Worm (Caenorhabditis elegans) whole organism, mixed stage, embryonic: Measurements from ENCODE around the gene ZK867.2.

Experiments
- M03D4.4 ChIP-seq: sonication (generic microtip); optimal IDR thresholded peaks from 2 replicates; lab custom pipeline; 2017; ENCODE audit warnings: mild to moderate bottlenecking, missing genetic modification characterization, missing compliant biosample characterization
- bed-3 ChIP-seq: fragments of 200-800 bp; sonication (Bioruptor generic); optimal IDR thresholded peaks from 3 replicates; lab custom pipeline; 2018; ENCODE audit warnings: mild to moderate bottlenecking, missing genetic modification characterization, moderate library complexity, missing compliant biosample characterization
- blmp-1 ChIP-seq: fragments of 150-350 bp; optimal IDR thresholded peaks from 2 replicates; lab custom pipeline; 2014; ENCODE audit warnings: missing biosample characterization, missing genetic modification characterization
- ceh-39 ChIP-seq: fragments of 150-350 bp; optimal IDR thresholded peaks from 2 replicates; lab custom pipeline; 2014; ENCODE audit warnings: missing biosample characterization, missing genetic modification characterization
- ceh-43 ChIP-seq: fragments of 200-800 bp; sonication (Bioruptor generic); optimal IDR thresholded peaks from 2 replicates; lab custom pipeline; 2018; ENCODE audit warnings: mild to moderate bottlenecking, missing genetic modification characterization, moderate library complexity, missing compliant biosample characterization
- ceh-83 ChIP-seq: fragments of 200-800 bp; sonication (Bioruptor generic); optimal IDR thresholded peaks from 2 replicates; lab custom pipeline; 2018; ENCODE audit warnings: mild to moderate bottlenecking, missing genetic modification characterization, missing compliant biosample characterization
- ces-1 ChIP-seq: fragments of 150-350 bp; optimal IDR thresholded peaks from 2 replicates; lab custom pipeline; 2014; ENCODE audit warnings: missing biosample characterization, missing genetic modification reagents, missing genetic modification characterization
- cnd-1 ChIP-seq: fragments of 200-800 bp; sonication (Bioruptor generic); optimal IDR thresholded peaks from 2 replicates; lab custom pipeline; 2018; ENCODE audit warnings: mild to moderate bottlenecking, missing genetic modification characterization, missing compliant biosample characterization
- drap-1 ChIP-seq: fragments of 200-800 bp; sonication (Bioruptor generic); optimal IDR thresholded peaks from 3 replicates; lab custom pipeline; 2018; ENCODE audit warnings: mild to moderate bottlenecking, missing genetic modification characterization, missing compliant biosample characterization
- elt-3 ChIP-seq: fragments of 150-350 bp; optimal IDR thresholded peaks from 2 replicates; lab custom pipeline; 2014; ENCODE audit warnings: missing biosample characterization, missing genetic modification characterization
- flh-1 ChIP-seq: fragments of 200-800 bp; sonication (Bioruptor generic); optimal IDR thresholded peaks from 2 replicates; lab custom pipeline; 2018; ENCODE audit warnings: mild to moderate bottlenecking, missing genetic modification characterization, moderate library complexity, missing compliant biosample characterization
- ham-2 ChIP-seq: fragments of 200-800 bp; sonication (Bioruptor generic); optimal IDR thresholded peaks from 2 replicates; lab custom pipeline; 2018; ENCODE audit warnings: mild to moderate bottlenecking, missing genetic modification characterization, missing compliant biosample characterization
- hlh-1 ChIP-seq: fragments of 150-350 bp; optimal IDR thresholded peaks from 2 replicates; lab custom pipeline; 2014; ENCODE audit warnings: missing biosample characterization, missing genetic modification reagents, missing genetic modification characterization
- lin-13 ChIP-seq: fragments of 150-350 bp; optimal IDR thresholded peaks from 2 replicates; lab custom pipeline; 2014; ENCODE audit warnings: missing biosample characterization, missing genetic modification characterization
- lin-32 ChIP-seq: fragments of 200-800 bp; sonication (Bioruptor generic); optimal IDR thresholded peaks from 2 replicates; lab custom pipeline; 2018; ENCODE audit warnings: mild to moderate bottlenecking, missing genetic modification characterization, missing compliant biosample characterization
- lsy-2 ChIP-seq: fragments of 150-350 bp; optimal IDR thresholded peaks from 2 replicates; lab custom pipeline; 2014; ENCODE audit warnings: missing biosample characterization, missing genetic modification characterization
- mab-5 ChIP-seq: fragments of 150-350 bp; optimal IDR thresholded peaks from 2 replicates; lab custom pipeline; 2014; ENCODE audit warnings: missing biosample characterization, missing genetic modification characterization
- mep-1 ChIP-seq: fragments of 150-350 bp; optimal IDR thresholded peaks from 2 replicates; lab custom pipeline; 2017; ENCODE audit warnings: missing biosample characterization, missing genetic modification reagents, missing genetic modification characterization, inconsistent platforms
- nhr-12 ChIP-seq: fragments of 150-350 bp; optimal IDR thresholded peaks from 2 replicates; lab custom pipeline; 2014; ENCODE audit warnings: missing biosample characterization, missing genetic modification characterization
- nhr-237 ChIP-seq: fragments of 150-350 bp; optimal IDR thresholded peaks from 2 replicates; lab custom pipeline; 2014; ENCODE audit warnings: missing biosample characterization, missing genetic modification characterization
- nhr-28 ChIP-seq: fragments of 150-350 bp; optimal IDR thresholded peaks from 2 replicates; lab custom pipeline; 2014; ENCODE audit warnings: missing biosample characterization, missing genetic modification characterization
- sem-2 ChIP-seq: fragments of 200-800 bp; sonication (Bioruptor generic); optimal IDR thresholded peaks from 2 replicates; lab custom pipeline; 2018; ENCODE audit warnings: mild to moderate bottlenecking, missing genetic modification characterization, missing compliant biosample characterization
- snpc-4 ChIP-seq: fragments of 150-350 bp; optimal IDR thresholded peaks from 2 replicates; lab custom pipeline; 2014; ENCODE audit warnings: missing biosample characterization, missing genetic modification characterization
- sptf-1 ChIP-seq: sonication (generic microtip); optimal IDR thresholded peaks from 2 replicates; lab custom pipeline; 2017; ENCODE audit warnings: mild to moderate bottlenecking, missing genetic modification characterization, moderate library complexity, missing compliant biosample characterization
- tbx-8 ChIP-seq: fragments of 200-800 bp; sonication (Bioruptor generic); optimal IDR thresholded peaks from 2 replicates; lab custom pipeline; 2018; ENCODE audit warnings: mild to moderate bottlenecking, missing genetic modification characterization, moderate library complexity, missing compliant biosample characterization
- unc-120 ChIP-seq: sonication (generic microtip); optimal IDR thresholded peaks from 2 replicates; lab custom pipeline; 2017; ENCODE audit warnings: missing genetic modification characterization, missing compliant biosample characterization; ENCODE audit not compliant: poor library complexity, severe bottlenecking
- unc-39 ChIP-seq: fragments of 150-350 bp; optimal IDR thresholded peaks from 2 replicates; lab custom pipeline; 2014; ENCODE audit warnings: missing biosample characterization, missing genetic modification characterization
- unc-62 ChIP-seq: fragments of 150-350 bp; optimal IDR thresholded peaks from 2 replicates; lab custom pipeline; 2014; ENCODE audit warnings: missing biosample characterization, missing genetic modification reagents, missing genetic modification characterization
- zip-8 ChIP-seq: fragments of 150-350 bp; optimal IDR thresholded peaks from 2 replicates; lab custom pipeline; 2014; ENCODE audit warnings: missing biosample characterization, missing genetic modification characterization
- ztf-11 ChIP-seq: fragments of 150-350 bp; optimal IDR thresholded peaks from 2 replicates; lab custom pipeline; 2014; ENCODE audit warnings: missing biosample characterization, missing genetic modification characterization

ZK867.2 gene

DNA sequence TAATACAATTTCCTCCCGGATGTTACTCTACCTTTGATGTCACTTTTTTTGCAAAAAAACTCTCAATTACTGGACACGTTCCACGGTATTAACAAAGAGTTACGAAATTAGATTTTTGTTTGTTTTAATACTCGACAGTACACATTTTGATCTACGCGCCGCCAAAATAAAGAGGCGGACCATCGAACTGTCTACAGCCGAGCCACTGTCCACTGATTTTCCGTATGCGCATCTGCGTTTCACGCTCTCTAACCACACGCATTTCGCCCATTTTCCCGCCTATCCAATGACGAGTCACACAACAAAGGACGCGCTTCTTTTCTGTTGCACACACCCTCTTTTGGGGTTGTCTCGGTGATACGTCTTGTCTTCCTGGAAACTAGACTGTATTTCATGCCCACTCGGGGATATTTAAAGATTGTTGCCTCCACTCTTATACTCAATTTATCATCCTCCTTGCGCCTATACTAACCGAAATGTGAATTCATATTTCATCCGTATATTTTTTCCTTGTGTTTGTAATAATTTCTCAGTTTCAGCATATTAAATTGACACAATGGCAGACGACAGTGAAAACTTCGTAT, 6.6 kb upstream of the ZK867.2 start, which contains the start of gene C55B6.1:
Gene C55B6.1 (plus strand): TSS at position 534 of the 584 bp plus-strand sequence.
- TF ChIP-seq flh-1 (no peak), ceh-83 (GFP tag; lab: Kevin White, UChicago) (no peak), unc-62 (GFP tag; lab: Kevin White, UChicago) (no peak), snpc-4 (tag; lab: Kevin White, UChicago) (no peak), ztf-11 (tag; lab: Kevin White, UChicago) (no peak), nhr-28 (tag; lab: Kevin White, UChicago) (no peak), lsy-2 (tag; lab: Kevin White, UChicago) (no peak), hlh-1 (tag; lab: Kevin White, UChicago) (no peak), drap-1 (no peak), ces-1 (GFP tag; lab: Kevin White, UChicago) (no peak), elt-3 (tag; lab: Kevin White, UChicago) (no peak), M03D4.4 (tag; lab: Kevin White, UChicago) (no peak), sptf-1 (no peak), ceh-39 (tag; lab: Kevin White, UChicago) (no peak), mab-5 (tag; lab: Kevin White, UChicago) (no peak)

DNA sequence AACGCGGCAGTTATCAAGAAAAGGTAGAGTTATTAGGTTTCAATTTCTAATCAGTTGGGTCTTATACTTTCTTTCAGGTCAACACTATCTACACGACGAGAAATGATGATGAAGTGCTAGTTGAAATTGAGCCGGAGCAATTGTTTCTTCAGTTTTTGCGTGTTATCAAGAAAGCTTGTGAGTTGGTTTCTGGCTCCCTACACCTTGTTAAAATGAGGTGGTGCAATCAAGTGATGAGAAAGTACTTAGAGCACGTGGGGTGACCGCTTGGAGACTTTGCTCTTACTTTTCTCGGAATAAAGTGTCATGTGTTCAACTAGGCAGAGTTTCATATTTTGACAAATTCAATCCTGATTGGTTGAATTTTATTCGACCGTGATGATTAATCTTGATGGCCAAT, 6.0 kb upstream of the ZK867.2 start:
- no peak for TF ChIP-seq ham-2 (GFP tag; lab: Kevin White, UChicago)
- TF ChIP-seq nhr-12 (tag; lab: Kevin White, UChicago): no peak
- TF ChIP-seq blmp-1 (tag; lab: Kevin White, UChicago): no peak
- TF ChIP-seq elt-3 (tag; lab: Kevin White, UChicago): no peak
- TF ChIP-seq mab-5 (tag; lab: Kevin White, UChicago): no peak
- TF ChIP-seq unc-39: no peak
- no peak for TF ChIP-seq unc-62 (GFP tag; lab: Kevin White, UChicago)
- TF ChIP-seq ceh-83 (GFP tag; lab: Kevin White, UChicago): no peak
- no peak for TF ChIP-seq bed-3
- no peak for TF ChIP-seq hlh-1 (tag; lab: Kevin White, UChicago)
- no peak for TF ChIP-seq lin-13 (tag; lab: Kevin White, UChicago)
- no peak for TF ChIP-seq ceh-43 (GFP tag; lab: Kevin White, UChicago)
- TF ChIP-seq lin-32 (GFP tag; lab: Kevin White, UChicago): no peak
- no peak for TF ChIP-seq sem-2 (GFP tag; lab: Kevin White, UChicago)
- no peak for TF ChIP-seq zip-8

DNA sequence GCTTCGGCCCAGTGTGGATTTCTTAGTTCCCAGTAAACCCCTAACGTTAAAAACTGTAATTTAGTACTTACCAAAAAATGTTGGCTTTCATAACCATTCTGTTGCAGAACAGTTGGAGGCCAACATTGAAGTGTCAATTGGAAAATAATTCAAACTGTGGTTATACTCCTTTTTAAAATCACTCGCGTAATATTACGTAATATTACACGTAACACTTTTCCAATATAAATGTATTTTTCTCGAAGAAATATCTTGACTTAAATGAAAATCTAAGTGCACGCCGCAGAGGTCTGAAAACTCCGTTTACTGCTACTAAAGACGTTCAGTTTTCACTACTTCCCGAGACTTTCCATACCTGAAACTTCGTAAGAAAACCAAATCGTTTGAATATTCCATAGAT, 2.3 kb upstream of the ZK867.2 start:
- no peak for TF ChIP-seq ceh-39 (tag; lab: Kevin White, UChicago)
- no peak for TF ChIP-seq bed-3
- no peak for TF ChIP-seq lin-13 (tag; lab: Kevin White, UChicago)
- TF ChIP-seq zip-8: peak; percentile 95
- no peak for TF ChIP-seq sem-2 (GFP tag; lab: Kevin White, UChicago)

DNA sequence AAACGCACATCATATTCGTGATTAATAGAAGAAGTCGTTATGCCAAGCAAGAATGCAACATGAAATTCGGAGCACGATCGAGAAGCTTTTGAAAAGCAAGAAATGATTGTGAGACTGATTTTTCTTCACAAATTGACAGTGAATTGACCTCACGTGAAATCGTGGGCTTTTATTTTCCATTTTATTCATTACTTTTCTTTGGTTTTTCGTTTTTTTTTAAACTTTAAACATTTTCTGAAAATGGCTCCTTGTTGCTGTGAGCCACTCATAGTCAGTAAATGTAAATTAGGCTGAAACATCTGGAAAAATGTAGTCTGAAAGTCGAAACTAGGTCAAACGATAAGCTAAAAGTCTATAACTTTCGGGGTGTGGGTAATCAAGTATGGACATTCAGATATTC, 1.3 kb upstream of the ZK867.2 start, which contains the start of gene C55B6.5:
Gene C55B6.5 (minus strand): TSS at position 101 of the 400 bp plus-strand sequence.
- TF ChIP-seq flh-1 (no peak), lsy-2 (tag; lab: Kevin White, UChicago) (no peak), sptf-1 (no peak), unc-39 (no peak), nhr-237 (tag; lab: Kevin White, UChicago) (no peak), zip-8 (no peak), mep-1 (tag; lab: Kevin White, UChicago) (no peak), tbx-8 (GFP tag; lab: Kevin White, UChicago) (no peak), elt-3 (tag; lab: Kevin White, UChicago) (no peak), unc-120 (tag; lab: Kevin White, UChicago) (no peak)
- TF ChIP-seq, all 35 proteins: peak for 0

DNA sequence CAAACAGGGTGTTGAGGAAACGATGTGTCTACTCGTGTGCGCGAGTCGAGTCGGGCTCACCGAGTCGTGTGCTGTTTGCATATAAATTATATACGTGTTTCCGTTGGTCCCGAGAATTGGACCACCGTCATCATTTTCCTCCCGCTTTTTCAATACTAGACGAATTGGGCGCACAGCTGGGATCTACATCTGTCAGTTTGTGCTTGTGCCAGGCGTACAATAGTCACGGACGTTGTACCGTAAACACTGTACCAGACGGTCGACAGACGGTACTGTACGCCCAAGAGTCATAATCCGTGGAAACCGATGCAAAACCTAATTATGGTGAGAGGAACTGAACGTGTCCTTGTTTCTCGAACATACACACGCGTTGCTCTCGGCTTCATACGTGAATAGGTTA, 2.6 kb downstream of the ZK867.2 start:
- TF ChIP-seq lin-32 (GFP tag; lab: Kevin White, UChicago): peak; percentile 80
- TF ChIP-seq zip-8: no peak
- no peak for TF ChIP-seq ceh-43 (GFP tag; lab: Kevin White, UChicago)
- no peak for TF ChIP-seq elt-3 (tag; lab: Kevin White, UChicago)
- no peak for TF ChIP-seq lsy-2 (tag; lab: Kevin White, UChicago)
- no peak for TF ChIP-seq hlh-1 (tag; lab: Kevin White, UChicago)
- TF ChIP-seq sem-2 (GFP tag; lab: Kevin White, UChicago): no peak
- TF ChIP-seq ces-1 (GFP tag; lab: Kevin White, UChicago): peak; percentile 30
- peak; percentile 87 for TF ChIP-seq cnd-1 (tag; lab: Kevin White, UChicago)
